Fruit fly (Drosophila melanogaster) whole organism, embryonic: ENCODE results near the gene CG43292.

Experiments
- Aef1 ChIP-seq: fragments of 200-800 bp; sonication (Bioruptor generic); IDR thresholded peaks from 3 replicates; pipeline ENCODE4 v1.3.6; 2022; ENCODE audit warnings: missing biosample characterization, missing genetic modification characterization
- Antp ChIP-seq: fragments of 200-800 bp; sonication (Bioruptor generic); optimal IDR thresholded peaks from 3 replicates; lab custom pipeline; 2016; ENCODE audit warnings: missing biosample characterization, missing genetic modification characterization
- CG10565 ChIP-seq: fragments of 200-800 bp; sonication (Bioruptor generic); optimal IDR thresholded peaks from 3 replicates; lab custom pipeline; 2016; ENCODE audit warnings: missing biosample characterization, mild to moderate bottlenecking, missing genetic modification characterization
- CG11085 ChIP-seq: fragments of 200-800 bp; sonication (Bioruptor generic); IDR thresholded peaks from 2 replicates; pipeline ENCODE4 v1.3.6; 2022; ENCODE audit warnings: missing biosample characterization, missing genetic modification characterization
- CG14050 ChIP-seq: fragments of 200-800 bp; sonication (Bioruptor generic); IDR thresholded peaks from 3 replicates; pipeline ENCODE4 v1.3.6; 2022; ENCODE audit warnings: missing biosample characterization, missing genetic modification characterization
- CG15696 ChIP-seq: fragments of 200-800 bp; sonication (Bioruptor generic); optimal IDR thresholded peaks from 2 replicates; lab custom pipeline; 2019; ENCODE audit warnings: missing biosample characterization, mild to moderate bottlenecking, missing genetic modification characterization, moderate library complexity
- CG16779 ChIP-seq: fragments of 200-800 bp; sonication (Bioruptor generic); IDR thresholded peaks from 2 replicates; pipeline ENCODE4 v1.3.6; 2022; ENCODE audit warnings: missing biosample characterization, missing genetic modification characterization
- CG17568 ChIP-seq: fragments of 200-800 bp; sonication (Bioruptor generic); optimal IDR thresholded peaks from 2 replicates; lab custom pipeline; 2018; ENCODE audit warnings: missing biosample characterization, mild to moderate bottlenecking, missing genetic modification characterization, moderate library complexity
- CG17829 ChIP-seq: fragments of 200-800 bp; optimal IDR thresholded peaks from 2 replicates; lab custom pipeline; 2019; ENCODE audit warnings: missing biosample characterization, mild to moderate bottlenecking, missing genetic modification characterization, moderate library complexity
- CG1832 ChIP-seq: fragments of 200-800 bp; sonication (Bioruptor generic); optimal IDR thresholded peaks from 2 replicates; lab custom pipeline; 2017; ENCODE audit warnings: missing biosample characterization, mild to moderate bottlenecking, missing genetic modification characterization, inconsistent platforms
- CG18476 ChIP-seq: fragments of 200-800 bp; sonication (Bioruptor generic); optimal IDR thresholded peaks from 2 replicates; lab custom pipeline; 2016; ENCODE audit warnings: missing biosample characterization, mild to moderate bottlenecking, missing genetic modification characterization
- CG2120 ChIP-seq: fragments of 200-800 bp; sonication (Bioruptor generic); optimal IDR thresholded peaks from 3 replicates; lab custom pipeline; 2016; ENCODE audit warnings: missing biosample characterization, missing genetic modification characterization
- CG2202 ChIP-seq: fragments of 200-800 bp; sonication (Bioruptor generic); optimal IDR thresholded peaks from 2 replicates; lab custom pipeline; 2018; ENCODE audit warnings: missing biosample characterization, mild to moderate bottlenecking, missing genetic modification characterization
- CG31365 ChIP-seq: fragments of 200-800 bp; sonication (Bioruptor generic); optimal IDR thresholded peaks from 2 replicates; lab custom pipeline; 2018; ENCODE audit warnings: missing biosample characterization, mild to moderate bottlenecking, missing genetic modification characterization
- CG34422 ChIP-seq: fragments of 200-800 bp; sonication (Bioruptor generic); IDR thresholded peaks from 3 replicates; pipeline ENCODE4 v1.3.6; 2022; ENCODE audit warnings: missing biosample characterization, missing genetic modification characterization
- CG4707 ChIP-seq: fragments of 200-800 bp; sonication (Bioruptor generic); optimal IDR thresholded peaks from 2 replicates; lab custom pipeline; 2018; ENCODE audit warnings: missing biosample characterization, mild to moderate bottlenecking, missing genetic modification characterization, moderate library complexity
- CG6765 ChIP-seq: fragments of 200-800 bp; sonication (Bioruptor generic); optimal IDR thresholded peaks from 3 replicates; lab custom pipeline; 2017; ENCODE audit warnings: missing biosample characterization, mild to moderate bottlenecking, missing genetic modification characterization
- CG7786 ChIP-seq: fragments of 200-800 bp; sonication (Bioruptor generic); optimal IDR thresholded peaks from 2 replicates; lab custom pipeline; 2016; ENCODE audit warnings: missing biosample characterization, missing genetic modification characterization
- CG7963 ChIP-seq: fragments of 200-800 bp; sonication (Bioruptor generic); IDR thresholded peaks from 3 replicates; pipeline ENCODE4 v1.3.6; 2022; ENCODE audit warnings: missing biosample characterization, missing genetic modification characterization; ENCODE audit not compliant: partially characterized antibody
- CG8290 ChIP-seq, 3 experiments: fragments of 200-800 bp; sonication (Bioruptor generic); optimal IDR thresholded peaks; 2 replicates each; lab custom pipeline; 2016 to 2019; ENCODE audit warnings: missing biosample characterization in 3 of 3, missing genetic modification characterization in 3 of 3, mild to moderate bottlenecking in 2 of 3, moderate library complexity in 1 of 3
- CG8765 ChIP-seq: fragments of 200-800 bp; sonication (Bioruptor generic); IDR thresholded peaks from 2 replicates; pipeline ENCODE4 v1.3.6; 2022; ENCODE audit warnings: missing biosample characterization, missing genetic modification characterization
- HmgD ChIP-seq: fragments of 200-800 bp; sonication (Bioruptor generic); optimal IDR thresholded peaks from 3 replicates; lab custom pipeline; 2016; ENCODE audit warnings: missing biosample characterization, missing genetic modification characterization
- Hmx ChIP-seq: fragments of 200-800 bp; sonication (Bioruptor generic); optimal IDR thresholded peaks from 2 replicates; lab custom pipeline; 2016; ENCODE audit warnings: missing biosample characterization, missing genetic modification characterization
- Jarid2 ChIP-seq: fragments of 200-800 bp; sonication (Bioruptor generic); optimal IDR thresholded peaks from 3 replicates; lab custom pipeline; 2017; ENCODE audit warnings: mild to moderate bottlenecking, missing biosample characterization, missing genetic modification reagents, missing genetic modification characterization
- Kr ChIP-seq: fragments of 200-800 bp; sonication (Bioruptor generic); optimal IDR thresholded peaks from 2 replicates; lab custom pipeline; 2017; ENCODE audit warnings: missing biosample characterization, mild to moderate bottlenecking, missing genetic modification characterization
- Mes4 ChIP-seq: fragments of 200-800 bp; sonication (Bioruptor generic); optimal IDR thresholded peaks from 2 replicates; lab custom pipeline; 2016; ENCODE audit warnings: missing biosample characterization, missing genetic modification characterization
- Mrtf ChIP-seq: fragments of 200-800 bp; sonication (Bioruptor generic); IDR thresholded peaks from 3 replicates; pipeline ENCODE4 v1.3.6; 2022; ENCODE audit warnings: missing biosample characterization, missing genetic modification characterization
- NfI ChIP-seq: fragments of 200-800 bp; sonication (Bioruptor generic); optimal IDR thresholded peaks from 3 replicates; lab custom pipeline; 2018; ENCODE audit warnings: missing biosample characterization, mild to moderate bottlenecking, missing genetic modification characterization, moderate library complexity
- Pdp1 ChIP-seq, 2 experiments: fragments of 200-800 bp; sonication (Bioruptor generic); optimal IDR thresholded peaks; 3 replicates each; lab custom pipeline; 2016; ENCODE audit warnings: missing biosample characterization in 2 of 2, missing genetic modification characterization in 2 of 2, mild to moderate bottlenecking in 1 of 2, moderate library complexity in 1 of 2
- Poxn ChIP-seq: fragments of 200-800 bp; sonication (Bioruptor generic); IDR thresholded peaks from 2 replicates; pipeline ENCODE4 v1.3.6; 2022; ENCODE audit warnings: missing biosample characterization, missing genetic modification characterization
- Six4 ChIP-seq: fragments of 200-800 bp; sonication (Bioruptor generic); optimal IDR thresholded peaks from 2 replicates; lab custom pipeline; 2016; ENCODE audit warnings: missing biosample characterization, missing genetic modification characterization
- Stat92E ChIP-seq, 3 experiments: fragments of >200 bp in 2 of 3; fragments of 200-800 bp in 1 of 3; sonication (Bioruptor generic) in 1 of 3; optimal IDR thresholded peaks; 2 replicates each; lab custom pipeline; 2017 to 2019; ENCODE audit warnings: missing biosample characterization in 3 of 3, missing genetic modification characterization in 3 of 3, mild to moderate bottlenecking in 1 of 3, moderate library complexity in 1 of 3
- Xbp1 ChIP-seq: fragments of 200-800 bp; sonication (Bioruptor generic); optimal IDR thresholded peaks from 3 replicates; lab custom pipeline; 2016; ENCODE audit warnings: missing biosample characterization, mild to moderate bottlenecking, missing genetic modification characterization
- ac ChIP-seq: fragments of 200-800 bp; sonication (Bioruptor generic); optimal IDR thresholded peaks from 3 replicates; lab custom pipeline; 2017; ENCODE audit warnings: missing biosample characterization, mild to moderate bottlenecking, missing genetic modification characterization
- ash1 ChIP-seq: fragments of 200-800 bp; sonication (Bioruptor generic); optimal IDR thresholded peaks from 2 replicates; lab custom pipeline; 2018; ENCODE audit warnings: missing biosample characterization, mild to moderate bottlenecking, missing genetic modification characterization
- ci ChIP-seq: fragments of 200-800 bp; sonication (Bioruptor generic); IDR thresholded peaks from 3 replicates; pipeline ENCODE4 v1.3.6; 2022; ENCODE audit warnings: missing biosample characterization, missing genetic modification characterization
- da ChIP-seq: fragments of 200-800 bp; sonication (Bioruptor generic); optimal IDR thresholded peaks from 2 replicates; lab custom pipeline; 2016; ENCODE audit warnings: missing biosample characterization, missing genetic modification characterization
- dati ChIP-seq: fragments of 200-800 bp; sonication (Bioruptor generic); IDR thresholded peaks from 2 replicates; pipeline ENCODE4 v1.3.6; 2022; ENCODE audit warnings: missing biosample characterization, missing genetic modification characterization
- fu2 ChIP-seq: fragments of 200-800 bp; sonication (Bioruptor generic); optimal IDR thresholded peaks from 2 replicates; lab custom pipeline; 2016; ENCODE audit warnings: missing biosample characterization, missing genetic modification characterization
- gcm2 ChIP-seq: fragments of 200-800 bp; sonication (Bioruptor generic); optimal IDR thresholded peaks from 2 replicates; lab custom pipeline; 2016; ENCODE audit warnings: missing biosample characterization, missing genetic modification characterization
- gt ChIP-seq: fragments of 200-800 bp; sonication (Bioruptor generic); IDR thresholded peaks from 2 replicates; pipeline ENCODE4 v1.3.6; 2022; ENCODE audit warnings: missing biosample characterization, missing genetic modification characterization
- hkb ChIP-seq, 2 experiments: fragments of 200-800 bp in 1 of 2; fragments of >200 bp in 1 of 2; sonication (Bioruptor generic) in 1 of 2; IDR thresholded peaks in 1 of 2; optimal IDR thresholded peaks in 1 of 2; 2 replicates each; pipeline versions ENCODE4 v1.3.6 to Lab custom; 2017 to 2022; ENCODE audit warnings: missing biosample characterization in 1 of 2, missing genetic modification characterization in 1 of 2
- insv ChIP-seq, 2 experiments: fragments of 200-800 bp; sonication (Bioruptor generic); optimal IDR thresholded peaks; 3 replicates each; lab custom pipeline; 2016 to 2018; ENCODE audit warnings: missing biosample characterization in 2 of 2, missing genetic modification characterization in 2 of 2
- ken ChIP-seq: fragments of 200-800 bp; sonication (Bioruptor generic); IDR thresholded peaks from 3 replicates; pipeline ENCODE4 v1.3.6; 2022; ENCODE audit warnings: missing biosample characterization, missing genetic modification characterization
- luna ChIP-seq: fragments of 200-800 bp; sonication (Bioruptor generic); optimal IDR thresholded peaks from 2 replicates; lab custom pipeline; 2016; ENCODE audit warnings: missing biosample characterization, missing genetic modification characterization
- nmo ChIP-seq: fragments of 200-800 bp; sonication (Bioruptor generic); optimal IDR thresholded peaks from 2 replicates; lab custom pipeline; 2018; ENCODE audit warnings: missing biosample characterization, mild to moderate bottlenecking, missing genetic modification characterization, moderate library complexity
- pita ChIP-seq: fragments of 200-800 bp; sonication (Bioruptor generic); optimal IDR thresholded peaks from 2 replicates; lab custom pipeline; 2017; ENCODE audit warnings: missing biosample characterization, mild to moderate bottlenecking, missing genetic modification characterization
- pum ChIP-seq: fragments of 200-800 bp; sonication (Bioruptor generic); optimal IDR thresholded peaks from 2 replicates; lab custom pipeline; 2016; ENCODE audit warnings: missing biosample characterization, missing genetic modification characterization

Gene CG43292

dm6 chr3L:7434715-7435653, 40.4 kb upstream of the CG43292 start, which contains the start of gene Rac2 (continued):
- no peak for TF ChIP-seq CG10565 (GFP tag; lab: Kevin White, UChicago)
- peak; percentile 45 for TF ChIP-seq HmgD
- TF ChIP-seq luna (GFP tag; lab: Kevin White, UChicago): no peak
- TF ChIP-seq dati (GFP tag; lab: Robert Waterston, UW): no peak
- TF ChIP-seq Jarid2 (GFP tag; lab: Kevin White, UChicago): peak; percentile 66
- TF ChIP-seq CG4707: no peak
- no peak for TF ChIP-seq Poxn (GFP tag; lab: Robert Waterston, UW)
- TF ChIP-seq CG7963: no peak
- no peak for TF ChIP-seq hkb (optimal IDR thresholded peaks at IDR 0.05; lab: Kevin White, UChicago)
- peak; percentile 45 for TF ChIP-seq hkb (GFP tag; IDR thresholded peaks at IDR 0.05; lab: Robert Waterston, UW)
- 0 out of 3 replicates have a peak, but pooled peaks have one; percentile 59 for TF ChIP-seq ci (GFP tag; lab: Robert Waterston, UW)
- no peak for TF ChIP-seq da
- TF ChIP-seq NfI (GFP tag; lab: Kevin White, UChicago): peak; percentile 13
- TF ChIP-seq Hmx (GFP tag; lab: Kevin White, UChicago): no peak
- TF ChIP-seq CG6765 (GFP tag; lab: Kevin White, UChicago): no peak
- no peak for TF ChIP-seq CG18476 (GFP tag; lab: Kevin White, UChicago)
- no peak for TF ChIP-seq CG8290 (GFP tag; optimal IDR thresholded peaks at IDR 0.05; lab: Kevin White, UChicago)
- TF ChIP-seq CG8290 (tag; optimal IDR thresholded peaks at IDR 0.05; lab: Kevin White, UChicago): peak; percentile 10 to 44
- TF ChIP-seq CG11085: no peak
- TF ChIP-seq Aef1: peak; percentile 74
- TF ChIP-seq Stat92E (GFP tag; optimal IDR thresholded peaks at IDR 0.05; lab: Kevin White, UChicago): peak in 1 of 3 experiments; percentile 99
- TF ChIP-seq nmo (GFP tag; lab: Kevin White, UChicago): no peak
- TF ChIP-seq CG2120 (GFP tag; lab: Kevin White, UChicago): peak; percentile 38
- TF ChIP-seq Antp (GFP tag; lab: Kevin White, UChicago): no peak
- TF ChIP-seq Pdp1 (GFP tag; optimal IDR thresholded peaks at IDR 0.05; lab: Kevin White, UChicago): peak in 1 of 2 experiments; percentile 96
- no peak for TF ChIP-seq Mes4 (GFP tag; lab: Kevin White, UChicago)
- TF ChIP-seq Kr (GFP tag; lab: Kevin White, UChicago): no peak
- no peak for TF ChIP-seq ac
- TF ChIP-seq Xbp1: peak; percentile 6
- no peak for TF ChIP-seq CG14050 (GFP tag; lab: Robert Waterston, UW)
- TF ChIP-seq pum: no peak
- no peak for TF ChIP-seq CG15696 (tag; lab: Kevin White, UChicago)
- TF ChIP-seq CG2202 (tag; lab: Kevin White, UChicago): peak; percentile 20
- 0 out of 3 replicates have a peak, but pooled peaks have one; percentile 14 for TF ChIP-seq CG34422
- peak; percentile 26; the same call in 1 of the 2 replicates for TF ChIP-seq CG8765 (GFP tag; lab: Robert Waterston, UW)
- no peak for TF ChIP-seq Six4 (GFP tag; lab: Kevin White, UChicago)
- no peak for TF ChIP-seq gcm2 (GFP tag; lab: Kevin White, UChicago)
- no peak for TF ChIP-seq gt (GFP tag; lab: Robert Waterston, UW)
- no peak for TF ChIP-seq ash1 (GFP tag; lab: Kevin White, UChicago)
- no peak for TF ChIP-seq CG16779 (GFP tag; lab: Robert Waterston, UW)
- 0 out of 3 replicates have a peak, but pooled peaks have one; percentile 4 for TF ChIP-seq ken
- no peak for TF ChIP-seq CG31365 (tag; lab: Kevin White, UChicago)
- no peak for TF ChIP-seq insv (GFP tag; optimal IDR thresholded peaks at IDR 0.05; lab: Kevin White, UChicago)
- TF ChIP-seq CG17829 (tag; lab: Kevin White, UChicago): peak; percentile 15
- peak; percentile 38 for TF ChIP-seq CG17568 (GFP tag; lab: Kevin White, UChicago)
- no peak for TF ChIP-seq Mrtf (GFP tag; lab: Robert Waterston, UW)
- TF ChIP-seq CG7786: peak; percentile 53
- TF ChIP-seq pita: no peak
- TF ChIP-seq CG1832 (GFP tag; lab: Kevin White, UChicago): peak; percentile 95
- TF ChIP-seq fu2 (GFP tag; lab: Kevin White, UChicago): no peak
